Worm (Caenorhabditis elegans) whole organism, young adult: ENCODE data around the gene srw-130.

ENCODE experiments used
- B0035.1 ChIP-seq: sonication (generic microtip); optimal IDR thresholded peaks from 2 replicates; lab custom pipeline; 2016; ENCODE audit warnings: missing genetic modification characterization, mild to moderate bottlenecking, missing compliant biosample characterization, missing genotype, missing genetic modification reagents
- B0336.3 ChIP-seq: fragments of 200-800 bp; sonication (Bioruptor generic); IDR thresholded peaks from 2 replicates; pipeline ENCODE4 v1.3.6; 2022; ENCODE audit warnings: missing genetic modification characterization, missing compliant biosample characterization
- C17E4.6 ChIP-seq: fragments of 200-800 bp; sonication (Bioruptor generic); IDR thresholded peaks from 2 replicates; pipeline ENCODE4 v1.3.6; 2022; ENCODE audit warnings: missing genetic modification reagents, missing genetic modification characterization, missing compliant biosample characterization
- F22D6.2 ChIP-seq: sonication (generic microtip); optimal IDR thresholded peaks from 2 replicates; lab custom pipeline; 2016; ENCODE audit warnings: mild to moderate bottlenecking, missing genetic modification characterization, missing compliant biosample characterization
- F23B12.7 ChIP-seq: sonication (generic microtip); optimal IDR thresholded peaks from 2 replicates; lab custom pipeline; 2017; ENCODE audit warnings: missing genetic modification characterization, mild to moderate bottlenecking, missing compliant biosample characterization, antibody characterized with exemption, moderate library complexity; ENCODE audit not compliant: insufficient read depth
- F37B4.10 ChIP-seq: fragments of 200-800 bp; sonication (Bioruptor generic); IDR thresholded peaks from 2 replicates; pipeline ENCODE4 v1.3.6; 2022; ENCODE audit warnings: missing genetic modification characterization, missing compliant biosample characterization
- F52B5.7 ChIP-seq: sonication (generic microtip); optimal IDR thresholded peaks from 2 replicates; lab custom pipeline; 2016; ENCODE audit warnings: mild to moderate bottlenecking, missing genetic modification characterization, missing compliant biosample characterization
- Y79H2A.3 ChIP-seq: fragments of 200-800 bp; sonication (Bioruptor generic); conservative IDR thresholded peaks from 2 replicates; pipeline ENCODE4 v1.3.6; 2022; ENCODE audit warnings: missing genetic modification reagents, missing genetic modification characterization, missing compliant biosample characterization
- Y95B8A.8 ChIP-seq: fragments of 200-800 bp; sonication (Bioruptor generic); IDR thresholded peaks from 2 replicates; pipeline ENCODE4 v1.3.6; 2022; ENCODE audit warnings: missing genetic modification reagents, missing genetic modification characterization, missing compliant biosample characterization
- ZK185.1 ChIP-seq: sonication (generic microtip); optimal IDR thresholded peaks from 2 replicates; lab custom pipeline; 2016; ENCODE audit warnings: mild to moderate bottlenecking, missing genetic modification characterization, missing compliant biosample characterization; ENCODE audit not compliant: poor library complexity, severe bottlenecking
- ama-1 ChIP-seq, 3 experiments: fragments of 150-350 bp in 1 of 3; sonication (generic microtip) in 2 of 3; optimal IDR thresholded peaks; 2 replicates each; lab custom pipeline; 2014 to 2018; ENCODE audit warnings: missing biosample characterization in 2 of 3, missing genetic modification characterization in 2 of 3, missing genetic modification reagents in 2 of 3
- attf-6 ChIP-seq: fragments of 200-800 bp; sonication (Bioruptor generic); IDR thresholded peaks from 2 replicates; pipeline ENCODE4 v1.3.6; 2022; ENCODE audit warnings: missing genetic modification reagents, missing genetic modification characterization, missing compliant biosample characterization
- bed-2 ChIP-seq: fragments of 200-800 bp; sonication (Bioruptor generic); IDR thresholded peaks from 2 replicates; pipeline ENCODE4 v1.3.6; 2022; ENCODE audit warnings: missing genetic modification reagents, missing genetic modification characterization, missing compliant biosample characterization
- cebp-1 ChIP-seq, 2 experiments: fragments of 200-800 bp in 1 of 2; sonication (Bioruptor generic) in 1 of 2; sonication (generic microtip) in 1 of 2; IDR thresholded peaks in 1 of 2; optimal IDR thresholded peaks in 1 of 2; 2 replicates each; pipeline versions ENCODE4 v1.3.6 to Lab custom; 2017 to 2022; ENCODE audit warnings: missing compliant biosample characterization in 2 of 2, missing genetic modification characterization in 2 of 2, mild to moderate bottlenecking in 1 of 2, missing genetic modification reagents in 1 of 2, moderate library complexity in 1 of 2
- ceh-27 ChIP-seq: fragments of 200-800 bp; sonication (Bioruptor generic); optimal IDR thresholded peaks from 2 replicates; lab custom pipeline; 2018; ENCODE audit warnings: mild to moderate bottlenecking, missing genetic modification characterization, moderate library complexity, missing compliant biosample characterization
- ceh-79 ChIP-seq: sonication (generic microtip); optimal IDR thresholded peaks from 2 replicates; lab custom pipeline; 2017; ENCODE audit warnings: mild to moderate bottlenecking, missing genetic modification characterization, missing compliant biosample characterization
- dox-1 ChIP-seq: fragments of 200-800 bp; sonication (Bioruptor generic); IDR thresholded peaks from 2 replicates; pipeline ENCODE4 v1.3.6; 2022; ENCODE audit warnings: missing genetic modification reagents, missing genetic modification characterization, missing compliant biosample characterization
- dpl-1 ChIP-seq: fragments of 150-350 bp; optimal IDR thresholded peaks from 2 replicates; lab custom pipeline; 2014; ENCODE audit warnings: missing biosample characterization, missing genetic modification reagents, missing genetic modification characterization
- efl-1 ChIP-seq: fragments of 150-350 bp; optimal IDR thresholded peaks from 2 replicates; lab custom pipeline; 2014; ENCODE audit warnings: missing biosample characterization, missing genetic modification reagents, missing genetic modification characterization
- egl-18 ChIP-seq: fragments of 200-800 bp; sonication (Bioruptor generic); IDR thresholded peaks from 2 replicates; pipeline ENCODE4 v1.3.6; 2022; ENCODE audit warnings: missing genetic modification reagents, missing genetic modification characterization, missing compliant biosample characterization
- egrh-3 ChIP-seq: fragments of 200-800 bp; sonication (Bioruptor generic); IDR thresholded peaks from 2 replicates; pipeline ENCODE4 v1.3.6; 2022; ENCODE audit warnings: missing genetic modification reagents, missing genetic modification characterization, missing compliant biosample characterization
- gei-17 ChIP-seq: fragments of 200-800 bp; sonication (Bioruptor generic); optimal IDR thresholded peaks from 2 replicates; lab custom pipeline; 2018; ENCODE audit warnings: mild to moderate bottlenecking, missing genetic modification characterization, missing compliant biosample characterization
- him-1 ChIP-seq: sonication (generic microtip); optimal IDR thresholded peaks from 2 replicates; lab custom pipeline; 2016; ENCODE audit warnings: missing genotype, missing genetic modification reagents, missing genetic modification characterization, missing compliant biosample characterization
- hlh-26 ChIP-seq: fragments of 200-800 bp; sonication (Bioruptor generic); conservative IDR thresholded peaks from 2 replicates; pipeline ENCODE4 v1.3.6; 2022; ENCODE audit warnings: missing genetic modification reagents, missing genetic modification characterization, missing compliant biosample characterization
- hmg-1.2 ChIP-seq: fragments of 200-800 bp; sonication (Bioruptor generic); IDR thresholded peaks from 2 replicates; pipeline ENCODE4 v1.3.6; 2022; ENCODE audit warnings: missing genetic modification reagents, missing genetic modification characterization, missing compliant biosample characterization
- hrde-1 ChIP-seq: sonication (generic microtip); optimal IDR thresholded peaks from 2 replicates; lab custom pipeline; 2016; ENCODE audit warnings: missing genetic modification characterization, mild to moderate bottlenecking, missing compliant biosample characterization, moderate library complexity, missing genotype, missing genetic modification reagents, borderline replicate concordance
- let-526 ChIP-seq: fragments of 200-800 bp; sonication (Bioruptor generic); IDR thresholded peaks from 2 replicates; pipeline ENCODE4 v1.3.6; 2022; ENCODE audit warnings: missing genetic modification reagents, missing genetic modification characterization, missing compliant biosample characterization
- let-607 ChIP-seq, 2 experiments: fragments of 200-800 bp in 1 of 2; sonication (Bioruptor generic) in 1 of 2; sonication (generic microtip) in 1 of 2; optimal IDR thresholded peaks; 2 replicates each; lab custom pipeline; 2016 to 2018; ENCODE audit warnings: mild to moderate bottlenecking in 2 of 2, missing compliant biosample characterization in 2 of 2, missing genetic modification characterization in 2 of 2, moderate library complexity in 2 of 2, missing genotype in 1 of 2
- lin-35 ChIP-seq, 3 experiments: fragments of 150-350 bp in 2 of 3; sonication (generic microtip) in 1 of 3; optimal IDR thresholded peaks; 2 replicates each; lab custom pipeline; 2014 to 2018; ENCODE audit warnings: missing biosample characterization in 3 of 3, missing genetic modification characterization in 3 of 3, missing genetic modification reagents in 3 of 3
- lir-1 ChIP-seq: fragments of 200-800 bp; sonication (Bioruptor generic); conservative IDR thresholded peaks from 2 replicates; pipeline ENCODE4 v1.3.6; 2022; ENCODE audit warnings: missing genetic modification reagents, missing genetic modification characterization, missing compliant biosample characterization
- nhr-80 ChIP-seq: sonication (generic microtip); optimal IDR thresholded peaks from 2 replicates; lab custom pipeline; 2016; ENCODE audit warnings: missing genetic modification characterization, missing compliant biosample characterization
- pha-4 ChIP-seq: fragments of 150-350 bp; sonication (generic microtip); optimal IDR thresholded peaks from 2 replicates; lab custom pipeline; 2014; ENCODE audit warnings: missing biosample characterization, missing genetic modification reagents, missing genetic modification characterization
- rec-8 ChIP-seq, 2 experiments: sonication (generic microtip); optimal IDR thresholded peaks; 2 replicates each; lab custom pipeline; 2016; ENCODE audit warnings: mild to moderate bottlenecking in 2 of 2, missing genetic modification characterization in 2 of 2, missing genetic modification reagents in 2 of 2, missing genotype in 2 of 2, missing biosample characterization in 1 of 2, missing compliant biosample characterization in 1 of 2, moderate library complexity in 1 of 2
- repo-1 ChIP-seq: sonication (generic microtip); optimal IDR thresholded peaks from 2 replicates; lab custom pipeline; 2017; ENCODE audit warnings: mild to moderate bottlenecking, missing genetic modification characterization, missing compliant biosample characterization
- sdz-38 ChIP-seq: sonication (generic microtip); optimal IDR thresholded peaks from 2 replicates; lab custom pipeline; 2016; ENCODE audit warnings: missing genotype, missing genetic modification characterization, missing compliant biosample characterization
- sea-2 ChIP-seq: fragments of 200-800 bp; sonication (Bioruptor generic); IDR thresholded peaks from 2 replicates; pipeline ENCODE4 v1.3.6; 2022; ENCODE audit warnings: missing genetic modification characterization, missing compliant biosample characterization
- snpc-3.4 ChIP-seq: sonication (generic microtip); optimal IDR thresholded peaks from 2 replicates; lab custom pipeline; 2017; ENCODE audit warnings: missing genetic modification characterization, mild to moderate bottlenecking, missing compliant biosample characterization, antibody characterized with exemption, moderate library complexity, missing genotype, missing genetic modification reagents
- somi-1 ChIP-seq: fragments of 200-800 bp; sonication (Bioruptor generic); optimal IDR thresholded peaks from 2 replicates; lab custom pipeline; 2018; ENCODE audit warnings: mild to moderate bottlenecking, missing genetic modification characterization, missing compliant biosample characterization
- tbp1 ChIP-seq: fragments of 200-800 bp; sonication (Bioruptor generic); optimal IDR thresholded peaks from 2 replicates; lab custom pipeline; 2018; ENCODE audit warnings: mild to moderate bottlenecking, missing genetic modification characterization, missing compliant biosample characterization
- xnd-1 ChIP-seq: sonication (generic microtip); optimal IDR thresholded peaks from 2 replicates; lab custom pipeline; 2016; ENCODE audit warnings: missing genotype, missing genetic modification reagents, missing genetic modification characterization, missing compliant biosample characterization
- ztf-26 ChIP-seq: sonication (generic microtip); optimal IDR thresholded peaks from 2 replicates; lab custom pipeline; 2017; ENCODE audit warnings: missing genetic modification characterization, missing compliant biosample characterization
- ztf-6 ChIP-seq: fragments of 200-800 bp; sonication (Bioruptor generic); IDR thresholded peaks from 2 replicates; pipeline ENCODE4 v1.3.6; 2022; ENCODE audit warnings: missing genetic modification reagents, missing genetic modification characterization, missing compliant biosample characterization

Gene srw-130

DNA sequence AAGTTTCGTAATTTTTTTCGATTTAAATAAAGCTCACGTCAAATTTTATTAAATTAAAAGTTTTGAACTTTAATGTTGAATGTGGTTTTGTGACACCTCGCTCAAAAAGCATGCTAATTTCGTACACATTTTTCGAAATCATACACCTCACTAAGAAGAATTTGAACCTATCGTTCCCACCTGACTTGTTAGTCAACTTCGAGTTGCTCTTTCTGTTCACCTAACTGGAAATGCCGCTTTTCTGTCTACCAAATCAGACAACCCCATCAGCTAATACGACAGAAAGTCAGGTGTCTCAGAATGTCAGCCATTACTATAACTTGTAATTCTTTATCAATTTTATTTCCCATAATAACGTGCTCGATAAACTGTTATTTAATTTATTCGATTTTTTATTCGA lies 18.3 kb downstream of the srw-130 start, which contains the start of gene srbc-66:
Gene srbc-66, plus strand, starts transcription at position 301 of the 400 bp plus-strand sequence.
- TF ChIP-seq dox-1 (GFP tag; lab: Robert Waterston, UW) (no peak), rec-8 (tag; optimal IDR thresholded peaks at IDR 0.05; lab: Kevin White, UChicago) (no peak), nhr-80 (tag; lab: Kevin White, UChicago) (no peak), ZK185.1 (no peak), hmg-1.2 (GFP tag; lab: Robert Waterston, UW) (no peak), lir-1 (no peak), efl-1 (no peak), let-607 (tag; optimal IDR thresholded peaks at IDR 0.05; lab: Kevin White, UChicago) (no peak), sdz-38 (tag; lab: Kevin White, UChicago) (no peak), Y79H2A.3 (GFP tag; lab: Robert Waterston, UW) (no peak), lin-35 (GFP tag; optimal IDR thresholded peaks at IDR 0.05; lab: Kevin White, UChicago) (no peak), xnd-1 (tag; lab: Kevin White, UChicago) (no peak), snpc-3.4 (tag; lab: Kevin White, UChicago) (no peak), somi-1 (no peak), ztf-26 (tag; lab: Kevin White, UChicago) (no peak), F22D6.2 (tag; lab: Kevin White, UChicago) (no peak), attf-6 (GFP tag; lab: Robert Waterston, UW) (no peak)

DNA sequence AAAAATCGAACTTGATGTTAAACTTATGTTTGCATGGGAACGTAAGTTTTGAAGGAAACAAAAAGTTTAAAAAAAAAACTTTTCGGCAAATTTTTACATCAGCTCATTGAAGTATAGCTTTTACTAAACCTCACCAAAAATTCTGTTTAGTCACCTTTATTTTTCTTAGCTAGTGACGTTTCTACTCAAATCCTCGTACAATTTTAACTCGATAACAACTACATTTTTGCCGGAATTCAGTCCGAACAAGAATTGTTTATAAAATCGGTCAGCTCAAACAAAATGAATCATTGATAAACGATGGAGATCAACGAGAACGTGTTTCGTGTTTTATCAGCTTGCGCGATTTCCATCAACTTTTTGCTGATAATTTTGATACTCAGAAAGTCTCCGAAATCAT lies 21.8 kb downstream of the srw-130 start, which contains the start of gene str-260:
Gene str-260, plus strand, starts transcription at position 301 of the 400 bp plus-strand sequence.
- no peak for TF ChIP-seq repo-1 (tag; lab: Kevin White, UChicago)
- TF ChIP-seq F37B4.10 (GFP tag; lab: Robert Waterston, UW) = no peak
- no peak for TF ChIP-seq somi-1
- no peak for TF ChIP-seq F52B5.7 (tag; lab: Kevin White, UChicago)
- no peak for TF ChIP-seq Y95B8A.8 (GFP tag; lab: Robert Waterston, UW)
- no peak for TF ChIP-seq egl-18 (GFP tag; lab: Robert Waterston, UW)
- TF ChIP-seq pha-4 (tag; lab: Kevin White, UChicago) = no peak
- TF ChIP-seq ceh-27 (GFP tag; lab: Kevin White, UChicago) = no peak
- no peak for TF ChIP-seq hlh-26 (GFP tag; lab: Robert Waterston, UW)
- TF ChIP-seq ztf-6 (GFP tag; lab: Robert Waterston, UW) = no peak
- TF ChIP-seq B0035.1 (tag; lab: Kevin White, UChicago) = no peak
- TF ChIP-seq ama-1 (optimal IDR thresholded peaks at IDR 0.05; lab: Kevin White, UChicago) = no peak
- TF ChIP-seq ama-1 (GFP tag; optimal IDR thresholded peaks at IDR 0.05; lab: Kevin White, UChicago) = no peak
- TF ChIP-seq let-526 (GFP tag; lab: Robert Waterston, UW) = no peak
- no peak for TF ChIP-seq snpc-3.4 (tag; lab: Kevin White, UChicago)
- TF ChIP-seq tbp1 (GFP tag; lab: Kevin White, UChicago) = no peak
- no peak for TF ChIP-seq sea-2 (GFP tag; lab: Robert Waterston, UW)
- TF ChIP-seq dpl-1 (GFP tag; lab: Kevin White, UChicago) = no peak
- no peak for TF ChIP-seq gei-17 (GFP tag; lab: Kevin White, UChicago)
- no peak for TF ChIP-seq dox-1 (GFP tag; lab: Robert Waterston, UW)
- TF ChIP-seq cebp-1 (GFP tag; IDR thresholded peaks at IDR 0.05; lab: Robert Waterston, UW) = no peak
- no peak for TF ChIP-seq cebp-1 (tag; optimal IDR thresholded peaks at IDR 0.05; lab: Kevin White, UChicago)

DNA sequence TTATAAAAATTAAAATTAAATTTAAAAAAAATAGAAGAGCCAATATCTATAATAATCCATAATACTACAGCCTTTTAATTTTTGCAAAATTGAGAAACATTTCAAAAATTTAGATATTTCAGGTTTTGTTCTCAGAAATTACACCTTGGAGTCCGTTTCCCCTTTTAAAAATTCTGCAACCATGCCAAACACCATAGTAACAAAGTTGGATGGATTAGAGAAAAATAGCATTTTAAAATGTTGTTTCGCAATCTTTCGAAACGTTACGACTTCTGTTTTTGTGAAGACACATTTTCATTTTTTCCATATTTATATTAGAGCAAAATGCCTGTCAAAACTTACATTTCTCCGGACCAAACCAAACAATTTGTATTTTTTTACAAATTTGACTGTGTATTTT lies 23.7 kb downstream of the srw-130 start, which contains the start of gene T24A6.7:
Gene T24A6.7, plus strand, starts transcription at position 301 of the 400 bp plus-strand sequence.
- TF ChIP-seq hrde-1 (tag; lab: Kevin White, UChicago) (no peak), hlh-26 (GFP tag; lab: Robert Waterston, UW) (no peak), egrh-3 (GFP tag; lab: Robert Waterston, UW) (no peak), sdz-38 (tag; lab: Kevin White, UChicago) (no peak), repo-1 (tag; lab: Kevin White, UChicago) (no peak), him-1 (tag; lab: Kevin White, UChicago) (no peak), tbp1 (GFP tag; lab: Kevin White, UChicago) (no peak), bed-2 (no peak), B0336.3 (GFP tag; lab: Robert Waterston, UW) (no peak), C17E4.6 (no peak), rec-8 (tag; optimal IDR thresholded peaks at IDR 0.05; lab: Kevin White, UChicago) (no peak), ama-1 (optimal IDR thresholded peaks at IDR 0.05; lab: Kevin White, UChicago) (no peak), ama-1 (GFP tag; optimal IDR thresholded peaks at IDR 0.05; lab: Kevin White, UChicago) (no peak), F23B12.7 (no peak), let-607 (tag; optimal IDR thresholded peaks at IDR 0.05; lab: Kevin White, UChicago) (no peak), F37B4.10 (GFP tag; lab: Robert Waterston, UW) (no peak), ceh-79 (tag; lab: Kevin White, UChicago) (no peak)
